Fruit fly (Drosophila melanogaster) whole organism, prepupa: Measurements from ENCODE around the gene vsg.

Experiments
- CG15336 ChIP-seq: fragments of 200-800 bp; sonication (Bioruptor generic); IDR thresholded peaks from 2 replicates; pipeline ENCODE4 v1.3.6; 2022; ENCODE audit warnings: missing biosample characterization, missing genetic modification characterization
- CG3032 ChIP-seq: fragments of 200-800 bp; optimal IDR thresholded peaks from 2 replicates; lab custom pipeline; 2019; ENCODE audit warnings: missing biosample characterization, mild to moderate bottlenecking, missing genetic modification characterization, moderate library complexity
- Ets96B ChIP-seq: fragments of 200-800 bp; optimal IDR thresholded peaks from 2 replicates; lab custom pipeline; 2019; ENCODE audit warnings: missing biosample characterization, mild to moderate bottlenecking, missing genetic modification characterization, moderate library complexity
- Smox ChIP-seq: fragments of 200-800 bp; sonication (Bioruptor generic); optimal IDR thresholded peaks from 3 replicates; lab custom pipeline; 2016; ENCODE audit warnings: missing biosample characterization, missing genetic modification characterization
- salr ChIP-seq, 2 experiments: fragments of 200-800 bp; sonication (Bioruptor generic); optimal IDR thresholded peaks; 3 replicates each; lab custom pipeline; 2016 to 2018; ENCODE audit warnings: missing biosample characterization in 2 of 2, missing genetic modification characterization in 2 of 2, mild to moderate bottlenecking in 1 of 2

dm6 chr3L:9705591-9705990 lies 8.5 kb upstream of the vsg start:
- TF ChIP-seq salr (GFP tag; optimal IDR thresholded peaks at IDR 0.05; lab: Kevin White, UChicago) (no peak), CG3032 (tag; lab: Kevin White, UChicago) (no peak), CG15336 (GFP tag; lab: Robert Waterston, UW) (no peak), Smox (GFP tag; lab: Kevin White, UChicago) (no peak), Ets96B (no peak)
